Fruit fly (Drosophila melanogaster) whole organism, pupa: ENCODE results near the gene Doc3.
A peak's percentile ranks its signal among the peaks of the same experiment; 100 is the strongest.

Source experiments
- CG10348 ChIP-seq: fragments of 200-800 bp; sonication (Bioruptor generic); IDR thresholded peaks from 2 replicates; pipeline ENCODE4 v1.3.6; 2022; ENCODE audit warnings: missing biosample characterization, missing genetic modification characterization
- CG12605 ChIP-seq: fragments of 200-800 bp; sonication (Bioruptor generic); IDR thresholded peaks from 2 replicates; pipeline ENCODE4 v1.3.6; 2022; ENCODE audit warnings: missing biosample characterization, missing genetic modification characterization
- CG13204 ChIP-seq: fragments of 200-800 bp; sonication (Bioruptor generic); optimal IDR thresholded peaks from 2 replicates; lab custom pipeline; 2018; ENCODE audit warnings: missing biosample characterization, mild to moderate bottlenecking, missing genetic modification characterization, moderate library complexity
- CG14655 ChIP-seq: fragments of 200-800 bp; sonication (Bioruptor generic); optimal IDR thresholded peaks from 3 replicates; lab custom pipeline; 2017; ENCODE audit warnings: mild to moderate bottlenecking, missing biosample characterization, missing genetic modification reagents, missing genetic modification characterization
- CG15710 ChIP-seq: fragments of 200-800 bp; sonication (Bioruptor generic); optimal IDR thresholded peaks from 2 replicates; lab custom pipeline; 2018; ENCODE audit warnings: missing biosample characterization, mild to moderate bottlenecking, missing genetic modification characterization, moderate library complexity
- CG17806 ChIP-seq: fragments of 200-800 bp; sonication (Bioruptor generic); optimal IDR thresholded peaks from 2 replicates; lab custom pipeline; 2018; ENCODE audit warnings: missing biosample characterization, mild to moderate bottlenecking, missing genetic modification characterization, moderate library complexity
- CG32121 ChIP-seq: fragments of 200-800 bp; sonication (Bioruptor generic); IDR thresholded peaks from 2 replicates; pipeline ENCODE4 v1.3.6; 2022; ENCODE audit warnings: missing biosample characterization, missing genetic modification characterization
- CG34367 ChIP-seq: fragments of 200-800 bp; sonication (Bioruptor generic); optimal IDR thresholded peaks from 2 replicates; lab custom pipeline; 2018; ENCODE audit warnings: missing biosample characterization, mild to moderate bottlenecking, missing genetic modification characterization
- CG4496 ChIP-seq: fragments of 200-800 bp; sonication (Bioruptor generic); IDR thresholded peaks from 3 replicates; pipeline ENCODE4 v1.3.6; 2022; ENCODE audit warnings: missing biosample characterization, missing genetic modification characterization
- CG8159 ChIP-seq: fragments of 200-800 bp; sonication (Bioruptor generic); optimal IDR thresholded peaks from 3 replicates; lab custom pipeline; 2018; ENCODE audit warnings: missing biosample characterization, mild to moderate bottlenecking, missing genetic modification characterization, moderate library complexity
- CG8301 ChIP-seq: fragments of 200-800 bp; sonication (Bioruptor generic); optimal IDR thresholded peaks from 2 replicates; lab custom pipeline; 2018; ENCODE audit warnings: missing biosample characterization, mild to moderate bottlenecking, missing genetic modification characterization
- CG9948 ChIP-seq: fragments of 200-800 bp; sonication (Bioruptor generic); optimal IDR thresholded peaks from 2 replicates; lab custom pipeline; 2018; ENCODE audit warnings: missing biosample characterization, mild to moderate bottlenecking, missing genetic modification characterization, moderate library complexity
- D1 ChIP-seq: fragments of 200-800 bp; sonication (Bioruptor generic); optimal IDR thresholded peaks from 2 replicates; lab custom pipeline; 2018; ENCODE audit warnings: missing biosample characterization, mild to moderate bottlenecking, missing genetic modification characterization, moderate library complexity
- EcR ChIP-seq: fragments of 200-800 bp; sonication (Bioruptor generic); optimal IDR thresholded peaks from 3 replicates; lab custom pipeline; 2019; ENCODE audit warnings: missing biosample characterization, missing genetic modification characterization, mild to moderate bottlenecking, moderate library complexity, missing genetic modification reagents
- Ets98B ChIP-seq: fragments of 200-800 bp; sonication (Bioruptor generic); IDR thresholded peaks from 2 replicates; pipeline ENCODE4 v1.3.6; 2022; ENCODE audit warnings: missing biosample characterization, missing genetic modification characterization
- Pif1A ChIP-seq: fragments of 200-800 bp; sonication (Bioruptor generic); optimal IDR thresholded peaks from 3 replicates; lab custom pipeline; 2016; ENCODE audit warnings: missing biosample characterization, missing genetic modification characterization
- Pif1B ChIP-seq: fragments of 200-800 bp; sonication (Bioruptor generic); optimal IDR thresholded peaks from 3 replicates; lab custom pipeline; 2016; ENCODE audit warnings: missing biosample characterization, missing genetic modification characterization
- Snoo ChIP-seq: fragments of 200-800 bp; sonication (Bioruptor generic); optimal IDR thresholded peaks from 3 replicates; lab custom pipeline; 2017; ENCODE audit warnings: missing biosample characterization, mild to moderate bottlenecking, missing genetic modification characterization, inconsistent platforms
- fd96Ca ChIP-seq: fragments of 200-800 bp; sonication (Bioruptor generic); IDR thresholded peaks from 3 replicates; pipeline ENCODE4 v1.3.6; 2022; ENCODE audit warnings: missing biosample characterization, missing genetic modification characterization
- gl ChIP-seq: fragments of 200-800 bp; sonication (Bioruptor generic); optimal IDR thresholded peaks from 2 replicates; lab custom pipeline; 2018; ENCODE audit warnings: missing biosample characterization, mild to moderate bottlenecking, missing genetic modification characterization
- rn ChIP-seq: fragments of 200-800 bp; sonication (Bioruptor generic); IDR thresholded peaks from 2 replicates; pipeline ENCODE4 v1.3.6; 2022; ENCODE audit warnings: missing biosample characterization, missing genetic modification characterization

Doc3 gene

dm6 chr3L:8981495-8981894, 23.5 kb upstream of the Doc3 start, which contains the start of gene CG13314:
Gene CG13314 (plus strand): TSS chr3L:8981795.
- no peak for TF ChIP-seq Snoo (tag; lab: Kevin White, UChicago)
- TF ChIP-seq, all 21 proteins: peak for 0

dm6 chr3L:8982044-8982443, 23.0 kb upstream of the Doc3 start:
- no peak for TF ChIP-seq Ets98B (GFP tag; lab: Robert Waterston, UW)
- no peak for TF ChIP-seq Snoo (tag; lab: Kevin White, UChicago)
- TF ChIP-seq D1 (tag; lab: Kevin White, UChicago), result no peak
- no peak for TF ChIP-seq rn (GFP tag; lab: Robert Waterston, UW)
- TF ChIP-seq CG15710 (tag; lab: Kevin White, UChicago), result no peak
- no peak for TF ChIP-seq CG8301 (tag; lab: Kevin White, UChicago)
- no peak for TF ChIP-seq CG10348 (GFP tag; lab: Robert Waterston, UW)
- no peak for TF ChIP-seq CG13204 (GFP tag; lab: Kevin White, UChicago)
- TF ChIP-seq CG32121 (GFP tag; lab: Robert Waterston, UW), result no peak
- no peak for TF ChIP-seq CG4496
- TF ChIP-seq CG14655 (GFP tag; lab: Kevin White, UChicago), result no peak
- TF ChIP-seq CG12605, result no peak
- no peak for TF ChIP-seq CG8159 (tag; lab: Kevin White, UChicago)

- TF ChIP-seq CG4496 (peak; percentile 27; the same call in 1 of the 3 replicates), CG34367 (tag; lab: Kevin White, UChicago) (no peak)
- TF ChIP-seq, all 21 proteins: peak for 1
Observed at dm6 chr3L:8985132-8985847, 19.7 kb upstream of the Doc3 start.

- TF ChIP-seq Snoo (tag; lab: Kevin White, UChicago) (no peak), gl (tag; lab: Kevin White, UChicago) (no peak), CG17806 (no peak), fd96Ca (GFP tag; lab: Robert Waterston, UW) (peak; percentile 52; the same call in 1 of the 3 replicates), CG8301 (tag; lab: Kevin White, UChicago) (no peak), Pif1B (GFP tag; lab: Kevin White, UChicago) (no peak), Ets98B (GFP tag; lab: Robert Waterston, UW) (peak; percentile 21; the same call in 1 of the 2 replicates), CG13204 (GFP tag; lab: Kevin White, UChicago) (no peak), CG34367 (tag; lab: Kevin White, UChicago) (no peak), CG14655 (GFP tag; lab: Kevin White, UChicago) (no peak), CG12605 (no peak), CG9948 (no peak), D1 (tag; lab: Kevin White, UChicago) (no peak), CG8159 (tag; lab: Kevin White, UChicago) (no peak), CG15710 (tag; lab: Kevin White, UChicago) (no peak), rn (GFP tag; lab: Robert Waterston, UW) (no peak), EcR (GFP tag; lab: Kevin White, UChicago) (peak; percentile 26), CG4496 (0 out of 3 replicates have a peak, but pooled peaks have one; percentile 18), CG32121 (GFP tag; lab: Robert Waterston, UW) (peak; percentile 8; the same call in 1 of the 2 replicates)
Observed at dm6 chr3L:8985848-8986320, 19.1 kb upstream of the Doc3 start, which contains the start of gene Galk. Gene Galk (minus strand): TSS chr3L:8986091.

dm6 chr3L:8986582-8986981, 18.4 kb upstream of the Doc3 start, which contains the start of gene CG5068:
Gene CG5068 (plus strand): TSS chr3L:8986710.
- TF ChIP-seq rn (GFP tag; lab: Robert Waterston, UW), result no peak
- TF ChIP-seq CG32121 (GFP tag; lab: Robert Waterston, UW), result no peak
- no peak for TF ChIP-seq CG8301 (tag; lab: Kevin White, UChicago)
- TF ChIP-seq CG14655 (GFP tag; lab: Kevin White, UChicago), result no peak
- TF ChIP-seq CG4496, result no peak
- no peak for TF ChIP-seq CG12605
- no peak for TF ChIP-seq Snoo (tag; lab: Kevin White, UChicago)
- no peak for TF ChIP-seq CG8159 (tag; lab: Kevin White, UChicago)
- no peak for TF ChIP-seq CG34367 (tag; lab: Kevin White, UChicago)
- no peak for TF ChIP-seq EcR (GFP tag; lab: Kevin White, UChicago)
- no peak for TF ChIP-seq CG17806
- TF ChIP-seq fd96Ca (GFP tag; lab: Robert Waterston, UW), result no peak
- TF ChIP-seq Pif1A (GFP tag; lab: Kevin White, UChicago), result no peak
- TF ChIP-seq D1 (tag; lab: Kevin White, UChicago), result no peak
- TF ChIP-seq CG15710 (tag; lab: Kevin White, UChicago), result no peak
- TF ChIP-seq Pif1B (GFP tag; lab: Kevin White, UChicago), result no peak
- TF ChIP-seq CG13204 (GFP tag; lab: Kevin White, UChicago), result no peak
- no peak for TF ChIP-seq CG9948
- TF ChIP-seq CG10348 (GFP tag; lab: Robert Waterston, UW), result no peak
- no peak for TF ChIP-seq Ets98B (GFP tag; lab: Robert Waterston, UW)

- TF ChIP-seq EcR (GFP tag; lab: Kevin White, UChicago) (no peak), CG32121 (GFP tag; lab: Robert Waterston, UW) (no peak), CG15710 (tag; lab: Kevin White, UChicago) (no peak), CG12605 (no peak), Pif1B (GFP tag; lab: Kevin White, UChicago) (no peak), Pif1A (GFP tag; lab: Kevin White, UChicago) (no peak), CG8159 (tag; lab: Kevin White, UChicago) (no peak), CG14655 (GFP tag; lab: Kevin White, UChicago) (no peak), CG10348 (GFP tag; lab: Robert Waterston, UW) (no peak), D1 (tag; lab: Kevin White, UChicago) (no peak), Ets98B (GFP tag; lab: Robert Waterston, UW) (no peak), fd96Ca (GFP tag; lab: Robert Waterston, UW) (no peak), rn (GFP tag; lab: Robert Waterston, UW) (no peak), CG8301 (tag; lab: Kevin White, UChicago) (no peak), CG9948 (no peak), CG34367 (tag; lab: Kevin White, UChicago) (no peak), CG17806 (no peak), Snoo (tag; lab: Kevin White, UChicago) (no peak), CG4496 (no peak)
Observed at dm6 chr3L:8990128-8990527, 14.9 kb upstream of the Doc3 start, which contains the start of gene CG5280. Gene CG5280 (minus strand): TSS chr3L:8990228.
